Worm (Caenorhabditis elegans) whole organism, midembryonic: ENCODE measurements around the gene F44E5.4.

Source experiments
- T22C8.4 ChIP-seq: fragments of 200-800 bp; sonication (Bioruptor generic); IDR thresholded peaks from 2 replicates; pipeline ENCODE4 v1.3.6; 2022; ENCODE audit warnings: missing genetic modification characterization, missing compliant biosample characterization
- cog-1 ChIP-seq: sonication (generic microtip); optimal IDR thresholded peaks from 2 replicates; lab custom pipeline; 2016; ENCODE audit warnings: missing genetic modification characterization, missing compliant biosample characterization
- flt-1 ChIP-seq: fragments of 200-800 bp; sonication (Bioruptor generic); IDR thresholded peaks from 2 replicates; pipeline ENCODE4 v1.3.6; 2022; ENCODE audit warnings: missing genetic modification characterization, missing compliant biosample characterization
- klf-2 ChIP-seq: fragments of 200-800 bp; sonication (Bioruptor generic); conservative IDR thresholded peaks from 2 replicates; pipeline ENCODE4 v1.3.6; 2022; ENCODE audit warnings: missing genetic modification reagents, missing genetic modification characterization, missing compliant biosample characterization
- med-1 ChIP-seq: sonication (generic microtip); optimal IDR thresholded peaks from 2 replicates; lab custom pipeline; 2017; ENCODE audit warnings: missing genetic modification characterization, mild to moderate bottlenecking, missing compliant biosample characterization, antibody characterized with exemption, missing genetic modification reagents; ENCODE audit not compliant: insufficient read depth
- ref-1 ChIP-seq: fragments of 200-800 bp; sonication (Bioruptor generic); conservative IDR thresholded peaks from 2 replicates; pipeline ENCODE4 v1.3.6; 2022; ENCODE audit warnings: missing genetic modification reagents, missing genetic modification characterization, missing compliant biosample characterization
- tab-1 ChIP-seq: fragments of 200-800 bp; sonication (Bioruptor generic); IDR thresholded peaks from 2 replicates; pipeline ENCODE4 v1.3.6; 2022; ENCODE audit warnings: missing genetic modification characterization, missing compliant biosample characterization
- ztf-23 ChIP-seq: fragments of 200-800 bp; sonication (Bioruptor generic); IDR thresholded peaks from 2 replicates; pipeline ENCODE4 v1.3.6; 2022; ENCODE audit warnings: missing genetic modification reagents, missing genetic modification characterization, missing compliant biosample characterization
- ztf-29 ChIP-seq: fragments of 200-800 bp; sonication (Bioruptor generic); IDR thresholded peaks from 2 replicates; pipeline ENCODE4 v1.3.6; 2022; ENCODE audit warnings: missing genetic modification reagents, missing genetic modification characterization, missing compliant biosample characterization

- TF ChIP-seq T22C8.4 (GFP tag; lab: Robert Waterston, UW) (no peak), klf-2 (GFP tag; lab: Robert Waterston, UW) (no peak), tab-1 (GFP tag; lab: Robert Waterston, UW) (no peak), cog-1 (tag; lab: Kevin White, UChicago) (no peak), flt-1 (GFP tag; lab: Robert Waterston, UW) (no peak), ref-1 (GFP tag; lab: Robert Waterston, UW) (no peak), med-1 (no peak), ztf-29 (GFP tag; lab: Robert Waterston, UW) (no peak), ztf-23 (GFP tag; lab: Robert Waterston, UW) (no peak)
Measured at ce11 chrII:11731174-11731724, 27.9 kb downstream of the F44E5.4 start.
